Fruit fly (Drosophila melanogaster): Measurements from ENCODE around the gene rtp.
A peak's percentile ranks its signal among the peaks of the same experiment; 100 is the strongest.

Gene rtp

dm6 chr3R:5209481-5209880 is 27.6 kb downstream of the rtp start (continued):
- no peak for TF ChIP-seq mam (GFP tag; optimal IDR thresholded peaks at IDR 0.05)
- TF ChIP-seq Dip3 (GFP tag; optimal IDR thresholded peaks at IDR 0.05), result no peak
- peak; percentile 47; the same call in 1 of the 2 replicates for TF ChIP-seq wor (GFP tag; IDR thresholded peaks at IDR 0.05)
- TF ChIP-seq Aef1 (GFP tag; IDR thresholded peaks at IDR 0.05), result 0 out of 3 replicates have a peak, but pooled peaks have one; percentile 34
- TF ChIP-seq gsb-n (tag; optimal IDR thresholded peaks at IDR 0.05), result peak; percentile 44

- TF ChIP-seq Blimp-1 (GFP tag; optimal IDR thresholded peaks at IDR 0.05) (peak; percentile 69), mirr (GFP tag; optimal IDR thresholded peaks at IDR 0.05) (peak; percentile 19), CG7987 (GFP tag; optimal IDR thresholded peaks at IDR 0.05) (peak; percentile 27), CG13296 (GFP tag; optimal IDR thresholded peaks at IDR 0.05) (peak; percentile 0), CG3847 (GFP tag; IDR thresholded peaks at IDR 0.05) (no peak), Asciz (GFP tag; optimal IDR thresholded peaks at IDR 0.05) (peak; percentile 29), CG12071 (GFP tag; optimal IDR thresholded peaks at IDR 0.05) (peak; percentile 13), sens (GFP tag) (peak; percentile 58), CG15479 (GFP tag; optimal IDR thresholded peaks at IDR 0.05) (no peak), bowl (GFP tag; IDR thresholded peaks at IDR 0.05) (no peak), abd-A (tag; optimal IDR thresholded peaks at IDR 0.05) (peak; percentile 7), Dll (GFP tag; IDR thresholded peaks at IDR 0.05; ENCODE audit: partially characterized antibody) (no peak), CG17359 (tag; optimal IDR thresholded peaks at IDR 0.05) (peak; percentile 5), CG17568 (GFP tag; optimal IDR thresholded peaks at IDR 0.05) (peak; percentile 20), Meics (GFP tag; optimal IDR thresholded peaks at IDR 0.05) (no peak), CG4424 (GFP tag; optimal IDR thresholded peaks at IDR 0.05) (no peak), aop (GFP tag; IDR thresholded peaks at IDR 0.05) (no peak), CG13775 (GFP tag; optimal IDR thresholded peaks at IDR 0.05) (no peak), eve (GFP tag; optimal IDR thresholded peaks at IDR 0.05) (peak in 1 of 2 experiments; percentile 49), unc-4 (GFP tag; IDR thresholded peaks at IDR 0.05; ENCODE audit: partially characterized antibody) (no peak), CG5953 (GFP tag; IDR thresholded peaks at IDR 0.05) (peak; percentile 35; the same call in 1 of the 2 replicates), seq (GFP tag; IDR thresholded peaks at IDR 0.05) (peak; percentile 31; the same call in 1 of the 2 replicates), Awh (GFP tag; IDR thresholded peaks at IDR 0.05) (peak; percentile 90), BtbVII (GFP tag; optimal IDR thresholded peaks at IDR 0.05) (peak; percentile 5), NC2β (GFP tag; optimal IDR thresholded peaks at IDR 0.05) (no peak), CG4707 (GFP tag; optimal IDR thresholded peaks at IDR 0.05) (peak; percentile 36), sd (tag; optimal IDR thresholded peaks at IDR 0.05) (peak; percentile 22), otp (GFP tag; IDR thresholded peaks at IDR 0.05) (peak; percentile 36; the same call in 1 of the 3 replicates), CG2678 (tag; optimal IDR thresholded peaks at IDR 0.05) (peak; percentile 7), CG15696 (tag; optimal IDR thresholded peaks at IDR 0.05) (peak; percentile 4), caup (GFP tag; optimal IDR thresholded peaks at IDR 0.05; ENCODE audit: severe bottlenecking) (peak; percentile 5), CG8290 (GFP tag; optimal IDR thresholded peaks at IDR 0.05) (no peak), CG8290 (tag; optimal IDR thresholded peaks at IDR 0.05) (peak in 1 of 2 experiments; percentile 32), Med (GFP tag) (peak; percentile 27), sisA (GFP tag; IDR thresholded peaks at IDR 0.05) (no peak), lab (GFP tag; optimal IDR thresholded peaks at IDR 0.05) (peak; percentile 20), CG12744 (GFP tag; optimal IDR thresholded peaks at IDR 0.05) (no peak), Mes4 (GFP tag; optimal IDR thresholded peaks at IDR 0.05) (no peak), scrt (GFP tag; optimal IDR thresholded peaks at IDR 0.05) (peak; percentile 1), CG18011 (GFP tag; optimal IDR thresholded peaks at IDR 0.05) (no peak), PHDP (tag; optimal IDR thresholded peaks at IDR 0.05) (peak; percentile 14), CHES-1-like (GFP tag; optimal IDR thresholded peaks at IDR 0.05) (no peak), h (optimal IDR thresholded peaks at IDR 0.05) (no peak), CG10959 (GFP tag; IDR thresholded peaks at IDR 0.05) (no peak)
Measured at dm6 chr3R:5208115-5208365, 29.1 kb downstream of the rtp start.
